Fruit fly (Drosophila melanogaster) Kc167 (cell line): Measurements from ENCODE around the gene CG31381.

Experiments used
- Myc ChIP-seq: fragments of >200 bp; optimal IDR thresholded peaks from 2 replicates; lab custom pipeline; 2017; ENCODE audit warnings: missing external identifiers
- Sin3A ChIP-seq: fragments of >200 bp; optimal IDR thresholded peaks from 2 replicates; lab custom pipeline; 2018; ENCODE audit warnings: missing external identifiers
- h ChIP-seq: fragments of >200 bp; optimal IDR thresholded peaks from 3 replicates; lab custom pipeline; 2018; ENCODE audit warnings: missing external identifiers
- psq ChIP-seq: fragments of >200 bp; optimal IDR thresholded peaks from 2 replicates; lab custom pipeline; 2017; ENCODE audit warnings: missing external identifiers
- ttk ChIP-seq: sonication (Bioruptor generic); optimal IDR thresholded peaks from 2 replicates; lab custom pipeline; 2017; ENCODE audit warnings: missing external identifiers

DNA sequence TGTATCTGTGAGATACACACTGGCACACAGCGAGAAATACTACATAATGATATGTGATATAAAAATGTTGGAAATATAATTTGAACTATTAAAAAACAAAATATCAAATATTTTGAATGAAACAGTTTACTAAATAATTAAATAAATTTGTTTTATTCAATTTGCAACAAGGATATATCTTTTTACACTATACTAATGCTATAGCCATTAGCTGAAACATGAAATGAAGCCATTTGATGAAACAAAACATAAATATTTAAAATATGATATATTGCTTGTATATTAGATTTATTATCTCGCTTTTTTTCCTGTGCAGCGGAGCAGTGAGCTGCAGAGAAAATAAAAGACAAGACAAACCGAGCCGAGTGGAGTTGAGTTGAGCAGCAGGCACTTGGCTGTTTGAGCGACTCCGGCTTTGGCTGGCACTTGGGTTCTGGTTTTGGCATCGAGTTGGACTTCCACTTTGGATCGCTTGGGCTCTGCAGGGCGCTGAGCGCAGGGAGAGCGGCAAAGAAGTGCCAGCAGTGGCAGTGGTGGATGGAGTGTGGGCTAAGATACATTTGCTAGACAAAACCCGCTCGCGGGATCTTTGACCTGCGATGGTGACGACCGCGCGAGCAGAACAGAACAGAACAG lies 16.6 kb downstream of the CG31381 start:
- TF ChIP-seq h (lab: Kevin White, UChicago) (no peak), Sin3A (lab: Kevin White, UChicago) (no peak), ttk (lab: Kevin White, UChicago) (no peak), Myc (lab: Kevin White, UChicago) (no peak), psq (lab: Kevin White, UChicago) (no peak)
